Worm (Caenorhabditis elegans) whole organism, early embryonic: ENCODE measurements around the gene clec-145.

Experiments used
- F13C5.2 ChIP-seq: sonication (generic microtip); optimal IDR thresholded peaks from 2 replicates; lab custom pipeline; 2017; ENCODE audit warnings: mild to moderate bottlenecking, missing genetic modification characterization, inconsistent platforms, missing compliant biosample characterization
- ama-1 ChIP-seq: fragments of 150-350 bp; optimal IDR thresholded peaks from 2 replicates; lab custom pipeline; 2014
- flt-1 ChIP-seq: fragments of 200-800 bp; sonication (Bioruptor generic); IDR thresholded peaks from 2 replicates; pipeline ENCODE4 v1.3.6; 2022; ENCODE audit warnings: missing genetic modification characterization, missing compliant biosample characterization
- hmbx-1 ChIP-seq: sonication (generic microtip); optimal IDR thresholded peaks from 2 replicates; lab custom pipeline; 2016; ENCODE audit warnings: mild to moderate bottlenecking, missing genetic modification characterization, missing compliant biosample characterization
- pes-1 ChIP-seq: fragments of 200-800 bp; sonication (Bioruptor generic); IDR thresholded peaks from 2 replicates; pipeline ENCODE4 v1.3.6; 2022; ENCODE audit warnings: missing genetic modification reagents, missing genetic modification characterization, missing compliant biosample characterization

DNA sequence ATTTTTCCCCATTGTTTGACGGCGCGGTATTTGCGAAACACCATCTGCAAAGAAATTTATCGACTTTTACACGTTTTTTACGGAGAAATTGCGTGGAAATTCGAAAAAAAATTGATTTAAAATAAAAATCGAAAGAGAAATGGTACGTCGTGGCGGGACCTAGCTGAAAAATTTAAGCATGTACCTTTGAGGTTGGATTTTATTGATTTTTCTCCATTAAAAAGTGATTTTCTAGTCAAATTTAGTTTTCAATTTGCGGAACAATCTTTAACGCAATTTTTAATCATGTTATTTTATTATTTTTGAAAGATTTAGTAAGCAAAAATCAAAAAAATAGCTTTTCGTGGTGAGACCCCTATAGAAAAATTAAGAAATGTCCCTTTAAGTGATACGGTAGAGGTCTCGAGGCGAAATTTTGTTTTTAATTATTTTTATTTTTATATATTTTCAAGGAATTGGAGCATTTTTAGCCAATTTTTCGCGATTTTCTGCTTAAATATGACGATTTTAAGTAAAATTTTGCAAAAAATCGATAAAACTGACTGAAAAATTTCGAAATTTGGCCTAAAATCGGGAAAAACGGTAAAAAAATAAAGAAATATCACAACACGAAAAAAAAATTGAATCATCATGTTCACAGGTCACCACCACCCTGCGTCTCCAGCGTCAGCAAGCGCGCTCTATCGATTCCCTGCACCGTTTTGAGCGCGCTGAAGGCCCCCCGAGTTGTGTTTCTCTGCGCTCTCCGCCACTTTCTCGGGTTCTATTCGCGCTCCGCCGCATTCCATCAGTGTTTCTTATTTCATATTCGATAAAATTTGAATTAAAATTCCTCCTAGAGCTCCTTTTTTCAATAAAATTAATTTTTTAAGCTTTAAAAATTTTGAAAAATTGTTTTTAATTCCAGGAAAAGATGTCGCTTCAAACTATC, 15.1 kb downstream of the clec-145 start, which contains the start of the genes mrpl-37 and lin-38:
- TF ChIP-seq hmbx-1 = no peak
- no peak for TF ChIP-seq pes-1 (GFP tag; lab: Robert Waterston, UW)
- TF ChIP-seq F13C5.2 (tag; lab: Kevin White, UChicago) = peak; percentile 48
- no peak for TF ChIP-seq ama-1
- no peak for TF ChIP-seq flt-1 (GFP tag; lab: Robert Waterston, UW)
